Fruit fly (Drosophila melanogaster) S2 (cell line): Measurements from ENCODE around the gene Or67a.

Experiments used
- CG8478 ChIP-seq: fragments of >200 bp; optimal IDR thresholded peaks from 2 replicates; lab custom pipeline; 2018
- CTCF ChIP-seq, 2 experiments: fragments of >200 bp; optimal IDR thresholded peaks; 2 replicates each; lab custom pipeline; 2018

dm6 chr3L:9505713-9506062, 23.2 kb upstream of the Or67a start:
- TF ChIP-seq CG8478 (lab: Kevin White, UChicago) = no peak
- no peak for TF ChIP-seq CTCF (optimal IDR thresholded peaks at IDR 0.05; lab: Kevin White, UChicago)
